Fruit fly (Drosophila melanogaster): ENCODE data around the gene AP-2sigma.
A peak's percentile ranks its signal among the peaks of the same experiment; 100 is the strongest.

The AP-2sigma gene

dm6 chr3R:21267972-21268512 is 1.8 kb downstream of the AP-2sigma start (continued):
- no peak for TF ChIP-seq Ets65A (GFP tag)
- peak; percentile 53 for TF ChIP-seq exex (tag; optimal IDR thresholded peaks at IDR 0.05)
- TF ChIP-seq gem (tag; optimal IDR thresholded peaks at IDR 0.05): peak; percentile 22
- no peak for TF ChIP-seq CG2129 (GFP tag; IDR thresholded peaks at IDR 0.05; ENCODE audit: partially characterized antibody)
- TF ChIP-seq Jarid2 (GFP tag; optimal IDR thresholded peaks at IDR 0.05): no peak
- peak; percentile 55 for TF ChIP-seq CG5180 (GFP tag; optimal IDR thresholded peaks at IDR 0.05)
- TF ChIP-seq CG10267 (tag; optimal IDR thresholded peaks at IDR 0.05): no peak
- TF ChIP-seq dati (GFP tag; IDR thresholded peaks at IDR 0.05): no peak
- TF ChIP-seq cg (GFP tag; optimal IDR thresholded peaks at IDR 0.05): peak; percentile 9
- no peak for TF ChIP-seq Dip2 (GFP tag; IDR thresholded peaks at IDR 0.05)
- TF ChIP-seq Gug (GFP tag; IDR thresholded peaks at IDR 0.05): no peak

dm6 chr3R:21263177-21263576 is 6.7 kb downstream of the AP-2sigma start:
- TF ChIP-seq CG10565 (GFP tag; optimal IDR thresholded peaks at IDR 0.05): no peak
- peak; percentile 57 for TF ChIP-seq HHEX (GFP tag; optimal IDR thresholded peaks at IDR 0.05)
- TF ChIP-seq CG10959 (GFP tag; IDR thresholded peaks at IDR 0.05): peak; percentile 28; the same call in 1 of the 2 replicates
- TF ChIP-seq CG4730 (GFP tag; IDR thresholded peaks at IDR 0.05): no peak; the same call in 1 of the 2 replicates
- no peak for TF ChIP-seq Drgx (GFP tag; IDR thresholded peaks at IDR 0.05)
- no peak for TF ChIP-seq fu2 (GFP tag; optimal IDR thresholded peaks at IDR 0.05)
- no peak for TF ChIP-seq al (GFP tag; IDR thresholded peaks at IDR 0.05)
- TF ChIP-seq jigr1 (GFP tag; IDR thresholded peaks at IDR 0.05): no peak
- no peak for TF ChIP-seq sima (GFP tag; optimal IDR thresholded peaks at IDR 0.05)
- TF ChIP-seq cwo (GFP tag; optimal IDR thresholded peaks at IDR 0.05): no peak
- TF ChIP-seq abd-A (tag; optimal IDR thresholded peaks at IDR 0.05): no peak
- no peak for TF ChIP-seq D19A (tag; optimal IDR thresholded peaks at IDR 0.05)
- TF ChIP-seq klu (GFP tag; IDR thresholded peaks at IDR 0.05): no peak
- no peak for TF ChIP-seq CG2199 (GFP tag; IDR thresholded peaks at IDR 0.05)
- no peak for TF ChIP-seq C15 (GFP tag; IDR thresholded peaks at IDR 0.05)
- no peak for TF ChIP-seq Ravus (GFP tag; IDR thresholded peaks at IDR 0.05)
- TF ChIP-seq pros (GFP tag; optimal IDR thresholded peaks at IDR 0.05): no peak
- 0 out of 3 replicates have a peak, but pooled peaks have one; percentile 34 for TF ChIP-seq CG3726 (GFP tag; IDR thresholded peaks at IDR 0.05)
- TF ChIP-seq Vsx1 (GFP tag; optimal IDR thresholded peaks at IDR 0.05): peak; percentile 31
- no peak for TF ChIP-seq trem (tag; optimal IDR thresholded peaks at IDR 0.05)
- TF ChIP-seq ato (GFP tag; IDR thresholded peaks at IDR 0.05; ENCODE audit: partially characterized antibody): no peak
- no peak for TF ChIP-seq Hr78 (GFP tag; optimal IDR thresholded peaks at IDR 0.05)
- peak; percentile 47 for TF ChIP-seq onecut (GFP tag; IDR thresholded peaks at IDR 0.05)
- TF ChIP-seq CG14050 (GFP tag; IDR thresholded peaks at IDR 0.05): no peak
- TF ChIP-seq CG8765 (GFP tag; IDR thresholded peaks at IDR 0.05): no peak
- TF ChIP-seq bsh (GFP tag; optimal IDR thresholded peaks at IDR 0.05): peak in 1 of 2 experiments; percentile 57
- 0 out of 2 replicates have a peak, but pooled peaks have one; percentile 15 for TF ChIP-seq wdn (GFP tag; IDR thresholded peaks at IDR 0.05)
- TF ChIP-seq corto (GFP tag; optimal IDR thresholded peaks at IDR 0.05): no peak
- TF ChIP-seq sens-2 (GFP tag; IDR thresholded peaks at IDR 0.05): 0 out of 2 replicates have a peak, but pooled peaks have one; percentile 34
- TF ChIP-seq CG15696 (tag; optimal IDR thresholded peaks at IDR 0.05): no peak
- TF ChIP-seq pita (GFP tag; optimal IDR thresholded peaks at IDR 0.05): no peak
- no peak for TF ChIP-seq CG15479 (GFP tag; optimal IDR thresholded peaks at IDR 0.05)
- no peak for TF ChIP-seq Xrp1 (GFP tag; IDR thresholded peaks at IDR 0.05)
- TF ChIP-seq Jarid2 (GFP tag; optimal IDR thresholded peaks at IDR 0.05): no peak
- TF ChIP-seq Doc2 (GFP tag; IDR thresholded peaks at IDR 0.05): no peak
- TF ChIP-seq crp (GFP tag; optimal IDR thresholded peaks at IDR 0.05): no peak
- no peak for TF ChIP-seq Deaf1 (tag; optimal IDR thresholded peaks at IDR 0.05)
- TF ChIP-seq stwl (tag; optimal IDR thresholded peaks at IDR 0.05): no peak
- no peak for TF ChIP-seq CG11093 (GFP tag; IDR thresholded peaks at IDR 0.05)
